Fruit fly (Drosophila melanogaster): ENCODE data around the gene CG11714.

DNA sequence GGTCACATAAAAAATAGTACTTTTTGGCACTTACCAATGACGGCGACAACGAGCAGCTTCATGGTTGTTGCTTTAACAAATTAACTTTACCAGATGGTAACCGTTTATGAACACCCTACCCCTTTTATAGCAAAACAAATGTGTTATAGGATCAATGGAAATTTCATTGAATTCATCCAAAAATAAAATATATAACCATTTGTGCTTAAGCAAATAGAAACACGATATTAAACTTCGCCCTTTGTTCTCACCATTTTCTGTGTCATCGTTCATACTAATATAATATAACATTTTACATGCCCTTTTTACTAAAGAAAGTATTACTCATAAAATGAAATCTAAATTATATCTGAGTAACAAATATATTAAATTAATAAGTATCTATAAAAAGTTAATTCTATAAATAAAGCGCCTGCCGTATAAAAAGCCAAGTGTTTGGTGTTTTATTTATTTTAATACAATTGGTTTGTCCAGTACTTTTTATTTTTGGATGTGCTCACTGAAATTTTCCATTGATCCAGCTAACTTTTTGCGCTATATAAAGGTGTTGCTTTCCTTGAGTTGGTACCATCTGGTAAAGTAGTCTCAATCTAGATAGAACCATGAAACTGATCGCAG, 13.1 kb downstream of the CG11714 start, which contains the start of the genes Sgs8 and Sgs7:
- TF ChIP-seq CG10209 (GFP tag; optimal IDR thresholded peaks at IDR 0.05) (no peak), CG7372 (GFP tag; IDR thresholded peaks at IDR 0.05) (no peak), CG17385 (GFP tag; optimal IDR thresholded peaks at IDR 0.05) (no peak), Pdp1 (GFP tag; optimal IDR thresholded peaks at IDR 0.05) (no peak), CG2199 (GFP tag; IDR thresholded peaks at IDR 0.05) (no peak), dmrt11E (tag; optimal IDR thresholded peaks at IDR 0.05) (no peak)
